Fruit fly (Drosophila melanogaster) whole organism, embryonic: Measurements from ENCODE around the gene Tmx3.
A peak's percentile ranks its signal among the peaks of the same experiment; 100 is the strongest.

Experiments
- Abd-B ChIP-seq: fragments of 200-800 bp; sonication (Bioruptor generic); optimal IDR thresholded peaks from 2 replicates; lab custom pipeline; 2018; ENCODE audit warnings: missing biosample characterization, mild to moderate bottlenecking, missing genetic modification characterization, moderate library complexity
- Blimp-1 ChIP-seq: fragments of 200-800 bp; sonication (Bioruptor generic); optimal IDR thresholded peaks from 3 replicates; lab custom pipeline; 2018; ENCODE audit warnings: missing biosample characterization, missing genetic modification characterization, mild to moderate bottlenecking, moderate library complexity, missing genetic modification reagents
- CG10321 ChIP-seq: fragments of 200-800 bp; sonication (Bioruptor generic); IDR thresholded peaks from 2 replicates; pipeline ENCODE4 v1.3.6; 2022; ENCODE audit warnings: missing biosample characterization, missing genetic modification characterization
- CG10654 ChIP-seq: fragments of 200-800 bp; sonication (Bioruptor generic); optimal IDR thresholded peaks from 2 replicates; lab custom pipeline; 2016; ENCODE audit warnings: missing biosample characterization, missing genetic modification characterization
- CG10979 ChIP-seq: fragments of 200-800 bp; sonication (Bioruptor generic); optimal IDR thresholded peaks from 2 replicates; lab custom pipeline; 2018; ENCODE audit warnings: missing biosample characterization, mild to moderate bottlenecking, missing genetic modification characterization, moderate library complexity
- CG13624 ChIP-seq: fragments of 200-800 bp; sonication (Bioruptor generic); optimal IDR thresholded peaks from 2 replicates; lab custom pipeline; 2016; ENCODE audit warnings: missing biosample characterization, missing genetic modification characterization
- CG14710 ChIP-seq: fragments of 200-800 bp; sonication (Bioruptor generic); optimal IDR thresholded peaks from 3 replicates; lab custom pipeline; 2019; ENCODE audit warnings: missing biosample characterization, mild to moderate bottlenecking, missing genetic modification characterization, moderate library complexity
- CG17359 ChIP-seq: fragments of 200-800 bp; sonication (Bioruptor generic); optimal IDR thresholded peaks from 3 replicates; lab custom pipeline; 2018; ENCODE audit warnings: missing biosample characterization, mild to moderate bottlenecking, missing genetic modification characterization, moderate library complexity
- CG2678 ChIP-seq: fragments of 200-800 bp; sonication (Bioruptor generic); optimal IDR thresholded peaks from 3 replicates; lab custom pipeline; 2019; ENCODE audit warnings: missing biosample characterization, mild to moderate bottlenecking, missing genetic modification characterization, moderate library complexity
- CG2712 ChIP-seq: fragments of 200-800 bp; optimal IDR thresholded peaks from 3 replicates; lab custom pipeline; 2019; ENCODE audit warnings: missing biosample characterization, mild to moderate bottlenecking, missing genetic modification characterization, moderate library complexity
- CG31441 ChIP-seq: fragments of 200-800 bp; sonication (Bioruptor generic); IDR thresholded peaks from 2 replicates; pipeline ENCODE4 v1.3.6; 2022; ENCODE audit warnings: missing biosample characterization, missing genetic modification characterization
- CG33213 ChIP-seq: fragments of 200-800 bp; sonication (Bioruptor generic); optimal IDR thresholded peaks from 3 replicates; lab custom pipeline; 2016; ENCODE audit warnings: missing biosample characterization, missing genetic modification characterization
- CG5180 ChIP-seq: fragments of 200-800 bp; sonication (Bioruptor generic); optimal IDR thresholded peaks from 3 replicates; lab custom pipeline; 2017; ENCODE audit warnings: missing biosample characterization, missing genetic modification characterization, mild to moderate bottlenecking, moderate library complexity, missing genetic modification reagents
- CG6689 ChIP-seq: fragments of 200-800 bp; sonication (Bioruptor generic); IDR thresholded peaks from 2 replicates; pipeline ENCODE4 v1.3.6; 2022; ENCODE audit warnings: missing biosample characterization, missing genetic modification characterization
- CG8290 ChIP-seq, 3 experiments: fragments of 200-800 bp; sonication (Bioruptor generic); optimal IDR thresholded peaks; 2 replicates each; lab custom pipeline; 2016 to 2019; ENCODE audit warnings: missing biosample characterization in 3 of 3, missing genetic modification characterization in 3 of 3, mild to moderate bottlenecking in 2 of 3, moderate library complexity in 1 of 3
- CG8478 ChIP-seq: fragments of >200 bp; optimal IDR thresholded peaks from 2 replicates; lab custom pipeline; 2018
- CG9727 ChIP-seq: fragments of 200-800 bp; sonication (Bioruptor generic); optimal IDR thresholded peaks from 3 replicates; lab custom pipeline; 2017; ENCODE audit warnings: missing biosample characterization, mild to moderate bottlenecking, missing genetic modification characterization
- CoRest ChIP-seq: fragments of 200-800 bp; sonication (Bioruptor generic); optimal IDR thresholded peaks from 3 replicates; lab custom pipeline; 2018; ENCODE audit warnings: missing biosample characterization, mild to moderate bottlenecking, missing genetic modification characterization, moderate library complexity
- Deaf1 ChIP-seq: fragments of 200-800 bp; optimal IDR thresholded peaks from 3 replicates; lab custom pipeline; 2019; ENCODE audit warnings: missing biosample characterization, mild to moderate bottlenecking, missing genetic modification characterization, moderate library complexity
- Drgx ChIP-seq: fragments of 200-800 bp; sonication (Bioruptor generic); IDR thresholded peaks from 2 replicates; pipeline ENCODE4 v1.3.6; 2022; ENCODE audit warnings: missing biosample characterization, missing genetic modification characterization
- Hr51 ChIP-seq, 2 experiments: fragments of 200-800 bp; sonication (Bioruptor generic); optimal IDR thresholded peaks; 2 replicates in 1 of 2; 3 replicates in 1 of 2; lab custom pipeline; 2016 to 2018; ENCODE audit warnings: missing biosample characterization in 2 of 2, missing genetic modification characterization in 2 of 2, mild to moderate bottlenecking in 1 of 2, moderate library complexity in 1 of 2
- Med ChIP-seq: fragments of 200-800 bp; sonication (Bioruptor generic); peaks from one replicate; lab custom pipeline; 2016; ENCODE audit warnings: missing biosample characterization, missing genetic modification characterization, mild to moderate bottlenecking, inconsistent platforms, moderate library complexity
- Sox100B ChIP-seq: fragments of 200-800 bp; sonication (Bioruptor generic); optimal IDR thresholded peaks from 3 replicates; lab custom pipeline; 2018; ENCODE audit warnings: missing biosample characterization, mild to moderate bottlenecking, missing genetic modification characterization
- Sox102F ChIP-seq: fragments of 200-800 bp; sonication (Bioruptor generic); optimal IDR thresholded peaks from 2 replicates; lab custom pipeline; 2018; ENCODE audit warnings: missing biosample characterization, mild to moderate bottlenecking, missing genetic modification characterization, moderate library complexity
- Spps ChIP-seq: fragments of 200-800 bp; sonication (Bioruptor generic); optimal IDR thresholded peaks from 2 replicates; lab custom pipeline; 2018; ENCODE audit warnings: missing biosample characterization, mild to moderate bottlenecking, missing genetic modification characterization
- bcd ChIP-seq: fragments of 200-800 bp; sonication (Bioruptor generic); optimal IDR thresholded peaks from 2 replicates; lab custom pipeline; 2017; ENCODE audit warnings: missing biosample characterization, mild to moderate bottlenecking, missing genetic modification characterization
- corto ChIP-seq: fragments of 200-800 bp; sonication (Bioruptor generic); optimal IDR thresholded peaks from 2 replicates; lab custom pipeline; 2016; ENCODE audit warnings: missing biosample characterization, mild to moderate bottlenecking, missing genetic modification characterization, moderate library complexity
- dmrt11E ChIP-seq: fragments of 200-800 bp; sonication (Bioruptor generic); optimal IDR thresholded peaks from 3 replicates; lab custom pipeline; 2018; ENCODE audit warnings: missing biosample characterization, mild to moderate bottlenecking, missing genetic modification characterization, moderate library complexity
- dmrt99B ChIP-seq: fragments of 200-800 bp; sonication (Bioruptor generic); optimal IDR thresholded peaks from 2 replicates; lab custom pipeline; 2018; ENCODE audit warnings: missing biosample characterization, mild to moderate bottlenecking, missing genetic modification characterization, moderate library complexity
- dpn ChIP-seq, 2 experiments: fragments of 200-800 bp; sonication (Bioruptor generic); optimal IDR thresholded peaks; 3 replicates each; lab custom pipeline; 2016; ENCODE audit warnings: missing biosample characterization in 2 of 2, missing genetic modification characterization in 2 of 2
- esg ChIP-seq: fragments of 200-800 bp; sonication (Bioruptor generic); conservative IDR thresholded peaks from 2 replicates; pipeline ENCODE4 v1.3.6; 2022; ENCODE audit warnings: missing biosample characterization, missing genetic modification characterization
- eve ChIP-seq, 2 experiments: fragments of >200 bp; optimal IDR thresholded peaks; 2 replicates each; lab custom pipeline; 2017; ENCODE audit warnings: missing biosample characterization in 2 of 2, missing genetic modification characterization in 2 of 2
- ftz-f1 ChIP-seq: fragments of 200-800 bp; sonication (Bioruptor generic); optimal IDR thresholded peaks from 2 replicates; lab custom pipeline; 2016; ENCODE audit warnings: missing biosample characterization, missing genetic modification characterization
- gce ChIP-seq: fragments of 200-800 bp; sonication (Bioruptor generic); IDR thresholded peaks from 3 replicates; pipeline ENCODE4 v1.3.6; 2022; ENCODE audit warnings: missing biosample characterization, missing genetic modification characterization
- gem ChIP-seq: fragments of 200-800 bp; sonication (Bioruptor generic); optimal IDR thresholded peaks from 2 replicates; lab custom pipeline; 2019; ENCODE audit warnings: missing biosample characterization, mild to moderate bottlenecking, missing genetic modification characterization, moderate library complexity
- ken ChIP-seq: fragments of 200-800 bp; sonication (Bioruptor generic); IDR thresholded peaks from 3 replicates; pipeline ENCODE4 v1.3.6; 2022; ENCODE audit warnings: missing biosample characterization, missing genetic modification characterization
- lbe ChIP-seq: fragments of 200-800 bp; sonication (Bioruptor generic); optimal IDR thresholded peaks from 2 replicates; lab custom pipeline; 2016; ENCODE audit warnings: missing biosample characterization, mild to moderate bottlenecking, missing genetic modification characterization
- lmd ChIP-seq: fragments of 200-800 bp; sonication (Bioruptor generic); IDR thresholded peaks from 2 replicates; pipeline ENCODE4 v1.3.6; 2022; ENCODE audit warnings: missing biosample characterization, missing genetic modification characterization
- nmo ChIP-seq: fragments of 200-800 bp; sonication (Bioruptor generic); optimal IDR thresholded peaks from 2 replicates; lab custom pipeline; 2018; ENCODE audit warnings: missing biosample characterization, mild to moderate bottlenecking, missing genetic modification characterization, moderate library complexity
- nom ChIP-seq: fragments of 200-800 bp; sonication (Bioruptor generic); optimal IDR thresholded peaks from 2 replicates; lab custom pipeline; 2017; ENCODE audit warnings: missing biosample characterization, missing genetic modification characterization, mild to moderate bottlenecking, moderate library complexity, missing genetic modification reagents
- phol ChIP-seq: fragments of 200-800 bp; sonication (Bioruptor generic); optimal IDR thresholded peaks from 3 replicates; lab custom pipeline; 2018; ENCODE audit warnings: missing biosample characterization, mild to moderate bottlenecking, missing genetic modification characterization, moderate library complexity
- ranshi ChIP-seq: fragments of 200-800 bp; sonication (Bioruptor generic); IDR thresholded peaks from 2 replicates; pipeline ENCODE4 v1.3.6; 2022; ENCODE audit warnings: missing biosample characterization, missing genetic modification characterization
- ro ChIP-seq: fragments of 200-800 bp; sonication (Bioruptor generic); IDR thresholded peaks from 2 replicates; pipeline ENCODE4 v1.3.6; 2022; ENCODE audit warnings: missing biosample characterization, missing genetic modification characterization
- stc ChIP-seq: fragments of 200-800 bp; sonication (Bioruptor generic); IDR thresholded peaks from 2 replicates; pipeline ENCODE4 v1.3.6; 2022; ENCODE audit warnings: missing biosample characterization, missing genetic modification characterization
- ttk ChIP-seq: fragments of 200-800 bp; sonication (Bioruptor generic); IDR thresholded peaks from 2 replicates; pipeline ENCODE4 v2.1.2; 2022; ENCODE audit warnings: missing biosample characterization, missing genetic modification characterization
- tup ChIP-seq: fragments of 200-800 bp; sonication (Bioruptor generic); optimal IDR thresholded peaks from 2 replicates; lab custom pipeline; 2016; ENCODE audit warnings: missing biosample characterization, mild to moderate bottlenecking, missing genetic modification characterization, moderate library complexity
- vvl ChIP-seq: fragments of 200-800 bp; sonication (Bioruptor generic); IDR thresholded peaks from 2 replicates; pipeline ENCODE4 v1.3.6; 2022; ENCODE audit warnings: missing biosample characterization, missing genetic modification characterization
- yki ChIP-seq: fragments of >200 bp; optimal IDR thresholded peaks from 3 replicates; lab custom pipeline; 2018
- zfh1 ChIP-seq: fragments of 200-800 bp; sonication (Bioruptor generic); IDR thresholded peaks from 3 replicates; pipeline ENCODE4 v1.3.6; 2022; ENCODE audit warnings: missing biosample characterization, missing genetic modification characterization

The Tmx3 gene

dm6 chr3L:16181330-16181830 is 47.5 kb upstream of the Tmx3 start (continued):
- TF ChIP-seq CG6689 (GFP tag; lab: Robert Waterston, UW), result peak; percentile 15; the same call in 1 of the 2 replicates
- peak; percentile 8 for TF ChIP-seq CG9727 (GFP tag; lab: Kevin White, UChicago)
- peak; percentile 19 for TF ChIP-seq gem (tag; lab: Kevin White, UChicago)
- TF ChIP-seq lmd, result no peak; the same call in 1 of the 2 replicates
- no peak for TF ChIP-seq CG13624 (GFP tag; lab: Kevin White, UChicago)
- peak; percentile 18 for TF ChIP-seq Spps (tag; lab: Kevin White, UChicago)
- TF ChIP-seq dpn (GFP tag; optimal IDR thresholded peaks at IDR 0.05; lab: Kevin White, UChicago), result no peak
- peak; percentile 36 for TF ChIP-seq Blimp-1 (GFP tag; lab: Kevin White, UChicago)
- TF ChIP-seq CG10321 (GFP tag; lab: Robert Waterston, UW), result peak; percentile 36; the same call in 1 of the 2 replicates
- peak; percentile 48 for TF ChIP-seq Abd-B (GFP tag; lab: Kevin White, UChicago)
- peak; percentile 53 for TF ChIP-seq dmrt99B (tag; lab: Kevin White, UChicago)
- TF ChIP-seq stc, result no peak
- no peak for TF ChIP-seq ro (GFP tag; lab: Robert Waterston, UW)
- no peak for TF ChIP-seq CG5180
- no peak for TF ChIP-seq vvl (GFP tag; lab: Robert Waterston, UW)
- peak; percentile 19 for TF ChIP-seq dmrt11E
- TF ChIP-seq esg, result 0 out of 2 replicates have a peak, but pooled peaks have one; percentile 10
- peak; percentile 42 for TF ChIP-seq CG2678 (tag; lab: Kevin White, UChicago)
- TF ChIP-seq ttk, result no peak
- TF ChIP-seq yki (lab: Kevin White, UChicago), result no peak
- peak; percentile 55 for TF ChIP-seq corto
- TF ChIP-seq eve (GFP tag; optimal IDR thresholded peaks at IDR 0.05; lab: Kevin White, UChicago), result no peak
- TF ChIP-seq nmo, result peak; percentile 75
- TF ChIP-seq ranshi, result peak; percentile 31; the same call in 1 of the 2 replicates
- no peak for TF ChIP-seq CG8478
- peak; percentile 5 for TF ChIP-seq CG8290 (GFP tag; optimal IDR thresholded peaks at IDR 0.05; lab: Kevin White, UChicago)
- TF ChIP-seq CG8290 (tag; optimal IDR thresholded peaks at IDR 0.05; lab: Kevin White, UChicago), result no peak
- no peak for TF ChIP-seq ftz-f1
- no peak for TF ChIP-seq CoRest (tag; lab: Kevin White, UChicago)
- peak; percentile 73 for TF ChIP-seq nom (GFP tag; lab: Kevin White, UChicago)
- no peak for TF ChIP-seq CG33213 (GFP tag; lab: Kevin White, UChicago)
- peak; percentile 0 for TF ChIP-seq lbe
- no peak for TF ChIP-seq tup (GFP tag; lab: Kevin White, UChicago)
- TF ChIP-seq CG2712, result peak; percentile 0
- TF ChIP-seq Deaf1, result peak; percentile 76
- TF ChIP-seq CG17359 (tag; lab: Kevin White, UChicago), result peak; percentile 30
- peak; percentile 17 for TF ChIP-seq Sox102F (GFP tag; lab: Kevin White, UChicago)
- peak; percentile 46; the same call in 1 of the 3 replicates for TF ChIP-seq zfh1
- 0 out of 3 replicates have a peak, but pooled peaks have one; percentile 40 for TF ChIP-seq ken
- TF ChIP-seq bcd (GFP tag; lab: Kevin White, UChicago), result peak; percentile 15
- peak; percentile 64 for TF ChIP-seq CG10979 (tag; lab: Kevin White, UChicago)
- TF ChIP-seq CG31441 (GFP tag; lab: Robert Waterston, UW), result 0 out of 2 replicates have a peak, but pooled peaks have one; percentile 28
- TF ChIP-seq gce (GFP tag; lab: Robert Waterston, UW), result no peak
- peak; percentile 3 for TF ChIP-seq CG10654 (GFP tag; lab: Kevin White, UChicago)
- TF ChIP-seq CG14710 (tag; lab: Kevin White, UChicago), result peak; percentile 30
- no peak for TF ChIP-seq Hr51 (GFP tag; optimal IDR thresholded peaks at IDR 0.05; lab: Kevin White, UChicago)
- peak; percentile 74 for TF ChIP-seq phol (tag; lab: Kevin White, UChicago)
- TF ChIP-seq Sox100B (GFP tag; lab: Kevin White, UChicago), result peak; percentile 24
- TF ChIP-seq Drgx (GFP tag; lab: Robert Waterston, UW), result peak; percentile 77
- peak; percentile 15 for TF ChIP-seq Med (GFP tag; lab: Kevin White, UChicago)
